Worm (Caenorhabditis elegans) whole organism, L1 larva: ENCODE data around the gene C16D9.5.

Source experiments
- C16A3.4 ChIP-seq: fragments of 150-350 bp; optimal IDR thresholded peaks from 2 replicates; lab custom pipeline; 2014; ENCODE audit warnings: missing biosample characterization, missing genetic modification characterization
- alr-1 ChIP-seq: fragments of 200-800 bp; sonication (Bioruptor generic); optimal IDR thresholded peaks from 2 replicates; lab custom pipeline; 2018; ENCODE audit warnings: borderline replicate concordance, mild to moderate bottlenecking, missing genetic modification characterization, missing compliant biosample characterization
- ama-1 ChIP-seq: fragments of 150-350 bp; optimal IDR thresholded peaks from 2 replicates; lab custom pipeline; 2014
- blmp-1 ChIP-seq: fragments of 150-350 bp; optimal IDR thresholded peaks from 2 replicates; lab custom pipeline; 2014; ENCODE audit warnings: missing biosample characterization, missing genetic modification characterization
- ceh-88 ChIP-seq: fragments of 200-800 bp; sonication (Bioruptor generic); IDR thresholded peaks from 2 replicates; pipeline ENCODE4 v1.3.6; 2022; ENCODE audit warnings: missing genetic modification characterization, missing compliant biosample characterization
- dsc-1 ChIP-seq: sonication (generic microtip); optimal IDR thresholded peaks from 2 replicates; lab custom pipeline; 2016; ENCODE audit warnings: mild to moderate bottlenecking, missing genetic modification characterization, missing compliant biosample characterization
- egl-13 ChIP-seq: sonication (generic microtip); optimal IDR thresholded peaks from 2 replicates; lab custom pipeline; 2016; ENCODE audit warnings: missing genotype, missing genetic modification reagents, missing genetic modification characterization, missing compliant biosample characterization
- elt-2 ChIP-seq: sonication (generic microtip); optimal IDR thresholded peaks from 2 replicates; lab custom pipeline; 2016; ENCODE audit warnings: missing genetic modification characterization, mild to moderate bottlenecking, inconsistent platforms, missing compliant biosample characterization, missing genetic modification reagents
- ets-5 ChIP-seq: fragments of 200-800 bp; sonication (Bioruptor generic); IDR thresholded peaks from 2 replicates; pipeline ENCODE4 v1.3.6; 2022; ENCODE audit warnings: missing genetic modification characterization, missing compliant biosample characterization
- fkh-4 ChIP-seq: sonication (generic microtip); optimal IDR thresholded peaks from 2 replicates; lab custom pipeline; 2016; ENCODE audit warnings: missing compliant biosample characterization, missing genetic modification characterization, borderline replicate concordance
- fkh-8 ChIP-seq: sonication (generic microtip); optimal IDR thresholded peaks from 2 replicates; lab custom pipeline; 2016; ENCODE audit warnings: mild to moderate bottlenecking, missing genetic modification characterization, missing compliant biosample characterization
- hlh-4 ChIP-seq: sonication (generic microtip); optimal IDR thresholded peaks from 2 replicates; lab custom pipeline; 2016; ENCODE audit warnings: mild to moderate bottlenecking, missing genetic modification characterization, missing compliant biosample characterization
- isw-1 ChIP-seq: fragments of 200-800 bp; sonication (Bioruptor generic); IDR thresholded peaks from 2 replicates; pipeline ENCODE4 v1.3.6; 2022; ENCODE audit warnings: missing genetic modification characterization, missing compliant biosample characterization
- jun-1 ChIP-seq: fragments of 150-350 bp; optimal IDR thresholded peaks from 2 replicates; lab custom pipeline; 2014; ENCODE audit warnings: missing biosample characterization, missing genetic modification reagents, missing genetic modification characterization
- lin-14 ChIP-seq: fragments of 200-800 bp; sonication (Bioruptor generic); optimal IDR thresholded peaks from 2 replicates; lab custom pipeline; 2018; ENCODE audit warnings: mild to moderate bottlenecking, missing genetic modification characterization, moderate library complexity, missing compliant biosample characterization
- lin-35 ChIP-seq, 2 experiments: fragments of 150-350 bp; optimal IDR thresholded peaks; 2 replicates each; lab custom pipeline; 2014; ENCODE audit warnings: missing biosample characterization in 2 of 2, missing genetic modification characterization in 2 of 2, missing genetic modification reagents in 2 of 2
- lin-39 ChIP-seq: fragments of 150-350 bp; optimal IDR thresholded peaks from 2 replicates; lab custom pipeline; 2014; ENCODE audit warnings: missing biosample characterization, missing genetic modification reagents, missing genetic modification characterization
- lsy-2 ChIP-seq, 2 experiments: fragments of 150-350 bp; optimal IDR thresholded peaks; 2 replicates each; lab custom pipeline; 2014; ENCODE audit warnings: missing biosample characterization in 2 of 2, missing genetic modification characterization in 2 of 2
- mab-9 ChIP-seq: fragments of 200-800 bp; sonication (Bioruptor generic); IDR thresholded peaks from 2 replicates; pipeline ENCODE4 v1.3.6; 2022; ENCODE audit warnings: missing genetic modification reagents, missing genetic modification characterization, missing compliant biosample characterization
- mef-2 ChIP-seq: fragments of 150-350 bp; optimal IDR thresholded peaks from 2 replicates; lab custom pipeline; 2014; ENCODE audit warnings: missing biosample characterization, missing genetic modification characterization
- mep-1 ChIP-seq: fragments of 150-350 bp; optimal IDR thresholded peaks from 2 replicates; lab custom pipeline; 2014; ENCODE audit warnings: missing biosample characterization, missing genetic modification characterization
- nhr-11 ChIP-seq: fragments of 150-350 bp; optimal IDR thresholded peaks from 2 replicates; lab custom pipeline; 2014; ENCODE audit warnings: missing biosample characterization, missing genetic modification characterization
- nhr-12 ChIP-seq: sonication (generic microtip); optimal IDR thresholded peaks from 2 replicates; lab custom pipeline; 2017; ENCODE audit warnings: missing biosample characterization, missing genetic modification characterization
- nhr-19 ChIP-seq: fragments of 200-800 bp; sonication (Bioruptor generic); conservative IDR thresholded peaks from 2 replicates; pipeline ENCODE4 v1.3.6; 2022; ENCODE audit warnings: missing genetic modification characterization, missing compliant biosample characterization
- nhr-20 ChIP-seq: sonication (generic microtip); optimal IDR thresholded peaks from 2 replicates; lab custom pipeline; 2016; ENCODE audit warnings: mild to moderate bottlenecking, missing genetic modification characterization, missing compliant biosample characterization
- nhr-28 ChIP-seq: fragments of 150-350 bp; optimal IDR thresholded peaks from 2 replicates; lab custom pipeline; 2014; ENCODE audit warnings: missing biosample characterization, missing genetic modification characterization
- nhr-47 ChIP-seq: sonication (generic microtip); optimal IDR thresholded peaks from 2 replicates; lab custom pipeline; 2016; ENCODE audit warnings: mild to moderate bottlenecking, missing genetic modification characterization, moderate library complexity, missing compliant biosample characterization
- nhr-71 ChIP-seq: sonication (generic microtip); optimal IDR thresholded peaks from 2 replicates; lab custom pipeline; 2016; ENCODE audit warnings: mild to moderate bottlenecking, missing genetic modification characterization, moderate library complexity, missing compliant biosample characterization
- nhr-77 ChIP-seq: fragments of 150-350 bp; optimal IDR thresholded peaks from 2 replicates; lab custom pipeline; 2014; ENCODE audit warnings: missing biosample characterization, missing genetic modification characterization
- nhr-84 ChIP-seq: sonication (generic microtip); optimal IDR thresholded peaks from 2 replicates; lab custom pipeline; 2017; ENCODE audit warnings: missing biosample characterization, missing genetic modification characterization
- nhr-85 ChIP-seq: sonication (generic microtip); peaks from one replicate; lab custom pipeline; 2016; ENCODE audit warnings: missing genetic modification characterization, inconsistent platforms, missing compliant biosample characterization
- nhr-90 ChIP-seq: sonication (generic microtip); optimal IDR thresholded peaks from 2 replicates; lab custom pipeline; 2016; ENCODE audit warnings: mild to moderate bottlenecking, missing genetic modification characterization, missing compliant biosample characterization; ENCODE audit not compliant: poor library complexity
- pax-3 ChIP-seq: fragments of 200-800 bp; sonication (Bioruptor generic); optimal IDR thresholded peaks from 2 replicates; lab custom pipeline; 2018; ENCODE audit warnings: mild to moderate bottlenecking, missing genetic modification characterization, moderate library complexity, missing compliant biosample characterization
- pqm-1 ChIP-seq: sonication (generic microtip); optimal IDR thresholded peaks from 3 replicates; lab custom pipeline; 2017; ENCODE audit warnings: missing biosample characterization, missing genetic modification characterization
- skn-1 ChIP-seq: fragments of 150-350 bp; optimal IDR thresholded peaks from 2 replicates; lab custom pipeline; 2014; ENCODE audit warnings: missing biosample characterization, missing genetic modification characterization
- snu-23 ChIP-seq: sonication (generic microtip); optimal IDR thresholded peaks from 2 replicates; lab custom pipeline; 2016; ENCODE audit warnings: missing genetic modification characterization, missing compliant biosample characterization
- sox-4 ChIP-seq: sonication (generic microtip); optimal IDR thresholded peaks from 2 replicates; lab custom pipeline; 2016; ENCODE audit warnings: missing genetic modification characterization, missing compliant biosample characterization
- sptf-1 ChIP-seq: fragments of 150-350 bp; optimal IDR thresholded peaks from 2 replicates; lab custom pipeline; 2014; ENCODE audit warnings: missing biosample characterization, missing genetic modification characterization
- swsn-7 ChIP-seq: sonication (generic microtip); optimal IDR thresholded peaks from 2 replicates; lab custom pipeline; 2016; ENCODE audit warnings: missing genetic modification characterization, missing compliant biosample characterization
- tbx-2 ChIP-seq: sonication (generic microtip); optimal IDR thresholded peaks from 2 replicates; lab custom pipeline; 2016; ENCODE audit warnings: missing genetic modification characterization, missing compliant biosample characterization
- unc-30 ChIP-seq: sonication (generic microtip); optimal IDR thresholded peaks from 2 replicates; lab custom pipeline; 2017; ENCODE audit warnings: missing biosample characterization, missing genetic modification characterization
- unc-86 ChIP-seq: sonication (generic microtip); optimal IDR thresholded peaks from 2 replicates; lab custom pipeline; 2016; ENCODE audit warnings: missing genetic modification characterization, missing compliant biosample characterization
- unc-98 ChIP-seq: fragments of 200-800 bp; sonication (Bioruptor generic); IDR thresholded peaks from 2 replicates; pipeline ENCODE4 v1.3.6; 2022; ENCODE audit warnings: missing genetic modification characterization, missing compliant biosample characterization
- xbp-1 ChIP-seq: sonication (generic microtip); optimal IDR thresholded peaks from 2 replicates; lab custom pipeline; 2016; ENCODE audit warnings: missing genetic modification characterization, missing compliant biosample characterization
- zag-1 ChIP-seq: fragments of 150-350 bp; optimal IDR thresholded peaks from 2 replicates; lab custom pipeline; 2014; ENCODE audit warnings: missing biosample characterization, missing genetic modification characterization
- zip-4 ChIP-seq: fragments of 200-800 bp; sonication (Bioruptor generic); optimal IDR thresholded peaks from 2 replicates; lab custom pipeline; 2018; ENCODE audit warnings: mild to moderate bottlenecking, missing genetic modification characterization, moderate library complexity, missing compliant biosample characterization
- ztf-4 ChIP-seq: fragments of 150-350 bp; optimal IDR thresholded peaks from 2 replicates; lab custom pipeline; 2014; ENCODE audit warnings: missing biosample characterization, missing genetic modification characterization

Gene C16D9.5

ce11 chrV:8215158-8215557, 30.2 kb downstream of the C16D9.5 start:
- TF ChIP-seq lin-14 (GFP tag; lab: Kevin White, UChicago) (peak; percentile 49), lsy-2 (tag; optimal IDR thresholded peaks at IDR 0.05; lab: Kevin White, UChicago) (peak in 1 of 2 experiments; percentile 5), alr-1 (tag; lab: Kevin White, UChicago) (no peak)
- TF ChIP-seq, all 84 proteins: peak for 2

DNA sequence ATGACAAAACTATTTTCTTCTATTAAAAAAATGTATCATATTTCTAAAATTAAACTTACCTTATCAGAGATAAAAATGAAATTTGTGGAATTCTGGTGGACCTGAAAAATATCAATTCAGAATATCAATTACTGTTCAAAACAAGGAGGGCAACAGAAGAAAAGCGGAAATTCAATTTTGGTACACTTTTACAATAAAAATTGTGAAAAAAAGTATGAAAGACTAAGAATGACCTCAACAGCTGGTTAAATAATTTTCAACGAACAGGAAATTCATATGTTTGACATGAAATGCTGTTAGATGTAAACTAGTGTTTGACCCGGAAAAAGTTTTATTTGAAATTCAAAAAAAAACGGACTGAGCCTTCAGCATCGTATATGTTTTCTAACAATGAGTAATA, 31.5 kb downstream of the C16D9.5 start, which contains the start of gene K07C11.7:
Gene K07C11.7 (minus strand): TSS at position 101 of the 400 bp plus-strand sequence.
- TF ChIP-seq mab-9 (no peak), nhr-28 (no peak), sptf-1 (tag; lab: Kevin White, UChicago) (no peak), fkh-4 (tag; lab: Kevin White, UChicago) (no peak), swsn-7 (tag; lab: Kevin White, UChicago) (no peak), skn-1 (tag; lab: Kevin White, UChicago) (no peak), ama-1 (no peak), unc-86 (tag; lab: Kevin White, UChicago) (no peak), dsc-1 (tag; lab: Kevin White, UChicago) (no peak), lin-39 (tag; lab: Kevin White, UChicago) (no peak), nhr-47 (no peak), C16A3.4 (tag; lab: Kevin White, UChicago) (no peak), nhr-19 (no peak), ceh-88 (GFP tag; lab: Robert Waterston, UW) (no peak)

DNA sequence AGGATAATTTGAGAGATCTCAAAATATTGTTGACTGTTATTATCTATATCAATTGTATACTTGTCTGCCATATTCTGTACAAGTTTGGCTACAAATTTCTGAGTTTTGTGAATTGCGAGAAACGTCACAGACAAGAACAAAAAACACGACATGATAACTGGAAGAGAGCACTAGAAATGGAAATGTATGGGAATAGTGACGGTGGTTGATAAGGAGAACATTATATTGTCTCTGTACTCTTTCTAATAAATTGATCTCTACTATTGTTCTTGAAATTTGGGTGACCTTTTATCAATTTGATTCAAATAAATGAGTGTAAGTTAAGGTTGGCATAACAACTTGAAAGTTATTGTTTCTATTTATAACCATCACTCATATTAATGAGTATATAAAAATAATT, 32.5 kb downstream of the C16D9.5 start:
- no peak for TF ChIP-seq isw-1
- no peak for TF ChIP-seq mef-2
- TF ChIP-seq unc-98, result no peak
- TF ChIP-seq elt-2 (tag; lab: Kevin White, UChicago), result peak; percentile 67
- no peak for TF ChIP-seq nhr-77
- TF ChIP-seq pqm-1 (tag; lab: Kevin White, UChicago), result no peak
- TF ChIP-seq xbp-1, result no peak
- no peak for TF ChIP-seq blmp-1 (tag; lab: Kevin White, UChicago)
- TF ChIP-seq sox-4 (tag; lab: Kevin White, UChicago), result no peak
- no peak for TF ChIP-seq zip-4 (GFP tag; lab: Kevin White, UChicago)
- no peak for TF ChIP-seq ets-5
- TF ChIP-seq nhr-90, result no peak
- TF ChIP-seq snu-23 (GFP tag; lab: Kevin White, UChicago), result no peak
- no peak for TF ChIP-seq nhr-12 (tag; lab: Kevin White, UChicago)
- TF ChIP-seq lin-35 (GFP tag; optimal IDR thresholded peaks at IDR 0.05; lab: Kevin White, UChicago), result peak in 1 of 2 experiments; percentile 10
- TF ChIP-seq jun-1, result no peak

DNA sequence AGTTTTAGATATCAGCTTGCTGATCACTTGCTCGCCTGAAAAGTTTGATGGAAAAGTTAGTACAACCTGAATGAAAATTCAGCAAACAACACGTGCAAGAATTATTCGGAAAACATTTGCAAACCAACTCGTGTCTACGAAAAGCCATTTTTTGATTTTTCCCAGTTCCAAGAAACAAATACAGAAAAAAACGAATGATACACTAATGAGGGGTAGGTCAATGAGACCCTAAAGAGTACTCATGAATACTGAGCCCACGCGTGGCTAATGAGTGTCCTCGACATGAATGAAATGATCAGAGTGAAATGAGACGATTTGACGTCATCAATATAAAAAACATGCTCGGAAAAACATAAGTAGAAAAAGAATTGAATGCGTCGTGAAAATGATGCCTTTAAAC, 33.4 kb downstream of the C16D9.5 start:
- no peak for TF ChIP-seq unc-30 (tag; lab: Kevin White, UChicago)
- no peak for TF ChIP-seq zag-1 (tag; lab: Kevin White, UChicago)
- peak; percentile 11 for TF ChIP-seq xbp-1
- TF ChIP-seq hlh-4 (tag; lab: Kevin White, UChicago), result peak; percentile 62
- TF ChIP-seq nhr-20, result peak; percentile 22
- no peak for TF ChIP-seq mep-1 (tag; lab: Kevin White, UChicago)
- peak; percentile 17 for TF ChIP-seq nhr-11 (tag; lab: Kevin White, UChicago)
- TF ChIP-seq isw-1, result no peak
- TF ChIP-seq egl-13 (tag; lab: Kevin White, UChicago), result peak; percentile 52
- peak; percentile 92 for TF ChIP-seq dsc-1 (tag; lab: Kevin White, UChicago)
- peak; percentile 11 to 32 for TF ChIP-seq lsy-2 (tag; optimal IDR thresholded peaks at IDR 0.05; lab: Kevin White, UChicago)
- peak; percentile 33 for TF ChIP-seq ztf-4 (tag; lab: Kevin White, UChicago)
- TF ChIP-seq unc-86 (tag; lab: Kevin White, UChicago), result peak; percentile 30
- TF ChIP-seq pax-3 (tag; lab: Kevin White, UChicago), result peak; percentile 31
- TF ChIP-seq ets-5, result no peak
- no peak for TF ChIP-seq mab-9
- TF ChIP-seq nhr-84 (tag; lab: Kevin White, UChicago), result no peak
- no peak for TF ChIP-seq pqm-1 (tag; lab: Kevin White, UChicago)
- TF ChIP-seq fkh-8 (tag; lab: Kevin White, UChicago), result peak; percentile 81
- no peak for TF ChIP-seq nhr-28
- no peak for TF ChIP-seq nhr-77
- peak; percentile 82 for TF ChIP-seq nhr-71 (tag; lab: Kevin White, UChicago)
- peak; percentile 47 for TF ChIP-seq nhr-85
- no peak for TF ChIP-seq jun-1
- peak; percentile 78 for TF ChIP-seq nhr-47
- no peak for TF ChIP-seq tbx-2 (tag; lab: Kevin White, UChicago)
- TF ChIP-seq sox-4 (tag; lab: Kevin White, UChicago), result peak; percentile 90
- peak; percentile 78 for TF ChIP-seq lin-14 (GFP tag; lab: Kevin White, UChicago)
- peak; percentile 26 for TF ChIP-seq swsn-7 (tag; lab: Kevin White, UChicago)
- no peak for TF ChIP-seq nhr-90
- TF ChIP-seq, all 84 proteins: peak for 17
